Worm (Caenorhabditis elegans) whole organism, young adult: ENCODE results near the gene T28H10.2.

Source experiments
- ama-1 ChIP-seq, 3 experiments: fragments of 150-350 bp in 1 of 3; sonication (generic microtip) in 2 of 3; optimal IDR thresholded peaks; 2 replicates each; lab custom pipeline; 2014 to 2018; ENCODE audit warnings: missing biosample characterization in 2 of 3, missing genetic modification characterization in 2 of 3, missing genetic modification reagents in 2 of 3
- hrde-1 ChIP-seq: sonication (generic microtip); optimal IDR thresholded peaks from 2 replicates; lab custom pipeline; 2016; ENCODE audit warnings: missing genetic modification characterization, mild to moderate bottlenecking, missing compliant biosample characterization, moderate library complexity, missing genotype, missing genetic modification reagents, borderline replicate concordance
- lin-35 ChIP-seq, 3 experiments: fragments of 150-350 bp in 2 of 3; sonication (generic microtip) in 1 of 3; optimal IDR thresholded peaks; 2 replicates each; lab custom pipeline; 2014 to 2018; ENCODE audit warnings: missing biosample characterization in 3 of 3, missing genetic modification characterization in 3 of 3, missing genetic modification reagents in 3 of 3
- pha-4 ChIP-seq: fragments of 150-350 bp; sonication (generic microtip); optimal IDR thresholded peaks from 2 replicates; lab custom pipeline; 2014; ENCODE audit warnings: missing biosample characterization, missing genetic modification reagents, missing genetic modification characterization
- snpc-4 ChIP-seq, 5 experiments: fragments of 150-350 bp in 1 of 5; sonication (generic microtip) in 4 of 5; optimal IDR thresholded peaks; 2 replicates each; lab custom pipeline; 2014 to 2018; ENCODE audit warnings: missing genetic modification characterization in 5 of 5, missing biosample characterization in 3 of 5, antibody characterized with exemption in 2 of 5, mild to moderate bottlenecking in 2 of 5, missing compliant biosample characterization in 2 of 5, missing genotype in 2 of 5, moderate library complexity in 2 of 5, missing genetic modification reagents in 1 of 5
- somi-1 ChIP-seq: fragments of 200-800 bp; sonication (Bioruptor generic); optimal IDR thresholded peaks from 2 replicates; lab custom pipeline; 2018; ENCODE audit warnings: mild to moderate bottlenecking, missing genetic modification characterization, missing compliant biosample characterization
- unc-130 ChIP-seq: sonication (generic microtip); optimal IDR thresholded peaks from 2 replicates; lab custom pipeline; 2016; ENCODE audit warnings: missing genetic modification reagents, missing genetic modification characterization, missing compliant biosample characterization
- unc-62 ChIP-seq: fragments of 150-350 bp; optimal IDR thresholded peaks from 2 replicates; lab custom pipeline; 2014; ENCODE audit warnings: missing biosample characterization, missing genetic modification reagents, missing genetic modification characterization

DNA sequence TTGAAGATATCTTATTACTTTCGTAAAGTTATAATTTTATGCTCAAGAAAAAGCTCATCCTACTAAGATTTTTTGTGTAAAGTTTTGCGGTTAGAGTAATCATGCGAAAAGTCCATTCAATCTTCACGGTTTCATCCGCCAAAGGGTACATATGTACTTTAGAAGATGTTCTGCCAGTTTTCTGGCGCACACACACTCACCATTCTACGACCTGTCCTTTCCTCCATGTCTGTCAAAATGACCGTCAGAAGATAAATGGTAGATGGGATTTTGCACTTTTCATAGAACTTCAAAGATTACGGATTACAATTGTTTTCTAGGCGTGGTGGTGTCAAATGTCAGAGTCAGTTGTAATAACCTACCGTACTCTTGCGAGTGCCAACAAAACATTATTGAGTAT, 24.8 kb upstream of the T28H10.2 start:
- TF ChIP-seq unc-62 (GFP tag; lab: Kevin White, UChicago): no peak
- TF ChIP-seq ama-1 (optimal IDR thresholded peaks at IDR 0.05; lab: Kevin White, UChicago): no peak
- no peak for TF ChIP-seq ama-1 (GFP tag; optimal IDR thresholded peaks at IDR 0.05; lab: Kevin White, UChicago)
- TF ChIP-seq somi-1 (GFP tag; lab: Kevin White, UChicago): no peak
- TF ChIP-seq lin-35 (GFP tag; optimal IDR thresholded peaks at IDR 0.05; lab: Kevin White, UChicago): no peak
- no peak for TF ChIP-seq pha-4 (tag; lab: Kevin White, UChicago)
- no peak for TF ChIP-seq hrde-1 (tag; lab: Kevin White, UChicago)
- no peak for TF ChIP-seq unc-130
- TF ChIP-seq snpc-4 (GFP tag; optimal IDR thresholded peaks at IDR 0.05; lab: Kevin White, UChicago): no peak
- no peak for TF ChIP-seq snpc-4 (tag; optimal IDR thresholded peaks at IDR 0.05; lab: Kevin White, UChicago)
